Worm (Caenorhabditis elegans): ENCODE measurements around the gene str-28.

Gene str-28

ce11 chrV:7460898-7461297 is 11.8 kb downstream of the str-28 start, which contains the start of gene srh-92:
srh-92 (minus strand) TSS chrV:7460998.
- TF ChIP-seq T23F11.4 (GFP tag; optimal IDR thresholded peaks at IDR 0.05) (no peak), rnt-1 (tag; optimal IDR thresholded peaks at IDR 0.05) (no peak), pat-9 (tag; optimal IDR thresholded peaks at IDR 0.05) (no peak), elt-2 (tag; optimal IDR thresholded peaks at IDR 0.05) (no peak), mec-3 (tag; optimal IDR thresholded peaks at IDR 0.05; ENCODE audit: borderline replicate concordance) (no peak), odd-2 (tag; optimal IDR thresholded peaks at IDR 0.05) (no peak), unc-86 (tag; optimal IDR thresholded peaks at IDR 0.05) (no peak), ama-1 (optimal IDR thresholded peaks at IDR 0.05) (no peak), zip-5 (tag; optimal IDR thresholded peaks at IDR 0.05) (no peak)

ce11 chrV:7455008-7455407 is 17.7 kb downstream of the str-28 start, which contains the start of gene F25E5.2:
F25E5.2 (plus strand) TSS chrV:7455308.
- TF ChIP-seq ttx-3 (tag; optimal IDR thresholded peaks at IDR 0.05) (no peak), ceh-22 (tag; optimal IDR thresholded peaks at IDR 0.05) (no peak), ahr-1 (tag; optimal IDR thresholded peaks at IDR 0.05) (no peak)

- TF ChIP-seq lin-11 (tag; optimal IDR thresholded peaks at IDR 0.05) = no peak
- no peak for TF ChIP-seq ceh-6 (GFP tag; optimal IDR thresholded peaks at IDR 0.05)
- TF ChIP-seq ceh-34 (tag; optimal IDR thresholded peaks at IDR 0.05) = no peak
- TF ChIP-seq dmd-4 (tag; optimal IDR thresholded peaks at IDR 0.05; ENCODE audit: borderline replicate concordance) = no peak
- TF ChIP-seq pax-1 (tag; optimal IDR thresholded peaks at IDR 0.05) = no peak
- TF ChIP-seq pha-2 (tag; optimal IDR thresholded peaks at IDR 0.05) = no peak
- no peak for TF ChIP-seq unc-3 (GFP tag; conservative IDR thresholded peaks at IDR 0.05)
- no peak for TF ChIP-seq unc-3 (tag; optimal IDR thresholded peaks at IDR 0.05)
- no peak for TF ChIP-seq fkh-6 (tag; optimal IDR thresholded peaks at IDR 0.05)
Observed at ce11 chrV:7454236-7454635, 18.5 kb downstream of the str-28 start, which contains the start of gene try-8. try-8 (minus strand) TSS chrV:7454336.

- TF ChIP-seq nfya-1 (tag; optimal IDR thresholded peaks at IDR 0.05) = no peak
- TF ChIP-seq sdc-2 (tag; optimal IDR thresholded peaks at IDR 0.05) = no peak
- no peak for TF ChIP-seq fkh-6 (tag; optimal IDR thresholded peaks at IDR 0.05)
- no peak for TF ChIP-seq ceh-14 (tag; optimal IDR thresholded peaks at IDR 0.05)
- TF ChIP-seq mec-3 (tag; optimal IDR thresholded peaks at IDR 0.05; ENCODE audit: borderline replicate concordance) = no peak
- no peak for TF ChIP-seq pha-4 (tag; optimal IDR thresholded peaks at IDR 0.05)
- no peak for TF ChIP-seq lin-11 (tag; optimal IDR thresholded peaks at IDR 0.05)
- TF ChIP-seq K02D7.2 (tag; optimal IDR thresholded peaks at IDR 0.05) = no peak
- TF ChIP-seq unc-86 (tag; optimal IDR thresholded peaks at IDR 0.05) = no peak
- TF ChIP-seq fkh-10 (GFP tag; optimal IDR thresholded peaks at IDR 0.05) = no peak
- TF ChIP-seq hlh-13 (GFP tag; optimal IDR thresholded peaks at IDR 0.05) = no peak
- no peak for TF ChIP-seq ceh-22 (tag; optimal IDR thresholded peaks at IDR 0.05)
- TF ChIP-seq ceh-9 (tag; optimal IDR thresholded peaks at IDR 0.05) = no peak
- no peak for TF ChIP-seq ceh-45 (GFP tag; IDR thresholded peaks at IDR 0.05)
- TF ChIP-seq hlh-30 (tag; optimal IDR thresholded peaks at IDR 0.05; ENCODE audit: insufficient read depth) = no peak
- TF ChIP-seq fax-1 (tag; optimal IDR thresholded peaks at IDR 0.05) = no peak
- no peak for TF ChIP-seq sox-2 (GFP tag; IDR thresholded peaks at IDR 0.05)
- TF ChIP-seq T23F11.4 (GFP tag; optimal IDR thresholded peaks at IDR 0.05) = no peak
Observed at ce11 chrV:7451421-7451820, 21.3 kb downstream of the str-28 start, which contains the start of gene try-11. try-11 (plus strand) TSS chrV:7451721.

ce11 chrV:7449303-7449827 is 23.4 kb downstream of the str-28 start, which contains the start of gene try-12:
try-12 (plus strand) TSS chrV:7449353.
- TF ChIP-seq ttx-3 (tag; optimal IDR thresholded peaks at IDR 0.05) (no peak), dve-1 (tag; optimal IDR thresholded peaks at IDR 0.05) (no peak), unc-42 (tag; optimal IDR thresholded peaks at IDR 0.05) (no peak), syd-9 (tag; optimal IDR thresholded peaks at IDR 0.05) (no peak), ref-2 (tag; optimal IDR thresholded peaks at IDR 0.05) (no peak), ets-4 (tag; optimal IDR thresholded peaks at IDR 0.05) (no peak)
